Fruit fly (Drosophila melanogaster): ENCODE data around the gene Top3alpha.

dm6 chr2L:19473397-19474009 is 24.5 kb upstream of the Top3alpha start:
- peak; percentile 7 for TF ChIP-seq Mnt (GFP tag; optimal IDR thresholded peaks at IDR 0.05)
- no peak for TF ChIP-seq CG7045 (GFP tag; optimal IDR thresholded peaks at IDR 0.05)
- no peak for TF ChIP-seq cnc (optimal IDR thresholded peaks at IDR 0.05)
- TF ChIP-seq CG5204 (GFP tag; optimal IDR thresholded peaks at IDR 0.05): no peak
- TF ChIP-seq kay (GFP tag; ENCODE audit: borderline replicate concordance): peak; percentile 41
- no peak for TF ChIP-seq ovo (GFP tag; optimal IDR thresholded peaks at IDR 0.05)
- TF ChIP-seq pad (GFP tag; optimal IDR thresholded peaks at IDR 0.05): no peak
- no peak for TF ChIP-seq CG11617 (GFP tag; optimal IDR thresholded peaks at IDR 0.05)

Data from whole organism, adult.